Worm (Caenorhabditis elegans) whole organism, late embryonic: ENCODE results near the gene npp-15.

Experiments used
- T23F11.4 ChIP-seq: fragments of 200-800 bp; sonication (Bioruptor generic); optimal IDR thresholded peaks from 2 replicates; lab custom pipeline; 2018; ENCODE audit warnings: mild to moderate bottlenecking, missing genetic modification characterization, missing compliant biosample characterization
- ama-1 ChIP-seq: fragments of 150-350 bp; optimal IDR thresholded peaks from 2 replicates; lab custom pipeline; 2014
- hlh-15 ChIP-seq: sonication (generic microtip); optimal IDR thresholded peaks from 2 replicates; lab custom pipeline; 2016; ENCODE audit warnings: missing genetic modification characterization, missing compliant biosample characterization
- hlh-30 ChIP-seq: sonication (generic microtip); optimal IDR thresholded peaks from 2 replicates; lab custom pipeline; 2017; ENCODE audit warnings: antibody characterized with exemption, missing genetic modification characterization, missing compliant biosample characterization; ENCODE audit not compliant: insufficient read depth
- nhr-11 ChIP-seq: fragments of 150-350 bp; optimal IDR thresholded peaks from 2 replicates; lab custom pipeline; 2014; ENCODE audit warnings: missing biosample characterization, missing genetic modification characterization
- pag-3 ChIP-seq: sonication (generic microtip); optimal IDR thresholded peaks from 2 replicates; lab custom pipeline; 2016; ENCODE audit warnings: missing compliant biosample characterization, missing genetic modification characterization, borderline replicate concordance
- unc-86 ChIP-seq: sonication (generic microtip); optimal IDR thresholded peaks from 2 replicates; lab custom pipeline; 2016; ENCODE audit warnings: missing genetic modification characterization, missing compliant biosample characterization

- TF ChIP-seq ama-1 (lab: Kevin White, UChicago) = no peak
- no peak for TF ChIP-seq hlh-30
- no peak for TF ChIP-seq hlh-15 (tag; lab: Kevin White, UChicago)
- no peak for TF ChIP-seq pag-3 (tag; lab: Kevin White, UChicago)
- no peak for TF ChIP-seq T23F11.4 (GFP tag; lab: Kevin White, UChicago)
- no peak for TF ChIP-seq unc-86 (tag; lab: Kevin White, UChicago)
- TF ChIP-seq nhr-11 = no peak
Observed at ce11 chrIII:7909263-7909662, 19.6 kb upstream of the npp-15 start, which contains the start of gene ZK688.1.
